Worm (Caenorhabditis elegans): ENCODE measurements around the gene R05D3.9.

R05D3.9 gene

DNA sequence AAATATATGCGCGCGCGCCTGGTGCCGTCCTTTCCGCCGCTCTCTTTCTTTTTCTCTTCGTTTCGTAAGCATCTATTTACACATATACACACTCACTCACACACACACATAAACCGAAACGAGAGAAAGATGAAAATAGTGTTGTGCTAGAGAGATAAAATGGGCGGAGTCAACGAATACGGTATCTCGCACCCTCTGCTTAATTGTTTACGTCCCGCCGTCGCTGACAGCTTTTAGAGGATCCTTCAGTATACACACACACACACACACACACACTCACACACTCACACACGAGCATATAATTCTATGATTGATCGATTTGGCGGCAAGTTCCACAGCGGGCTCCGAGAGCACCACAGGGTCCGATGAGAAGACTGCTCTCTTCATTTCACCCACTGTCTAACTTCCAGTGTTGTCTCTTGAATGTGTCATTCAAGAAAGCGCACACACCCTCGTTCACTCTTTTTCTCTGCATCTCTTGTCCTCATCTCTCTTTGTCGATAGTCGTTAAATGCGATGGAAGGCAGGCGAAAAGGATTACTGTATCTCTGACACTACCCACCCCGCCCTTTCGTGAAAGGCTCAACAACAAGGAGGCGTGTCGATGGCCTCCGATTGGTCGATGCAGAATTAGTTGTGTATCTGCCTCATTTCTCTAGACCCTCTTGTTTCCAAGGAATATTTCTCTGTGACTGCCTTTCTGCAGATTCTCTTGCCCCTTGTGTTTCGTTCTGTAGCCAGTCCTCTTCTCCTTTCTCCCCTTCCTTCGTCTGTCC, 48.9 kb upstream of the R05D3.9 start (continued):
- TF ChIP-seq crh-2 (tag; optimal IDR thresholded peaks at IDR 0.05) (peak; percentile 96), nhr-23 (tag; optimal IDR thresholded peaks at IDR 0.05) (no peak)

DNA sequence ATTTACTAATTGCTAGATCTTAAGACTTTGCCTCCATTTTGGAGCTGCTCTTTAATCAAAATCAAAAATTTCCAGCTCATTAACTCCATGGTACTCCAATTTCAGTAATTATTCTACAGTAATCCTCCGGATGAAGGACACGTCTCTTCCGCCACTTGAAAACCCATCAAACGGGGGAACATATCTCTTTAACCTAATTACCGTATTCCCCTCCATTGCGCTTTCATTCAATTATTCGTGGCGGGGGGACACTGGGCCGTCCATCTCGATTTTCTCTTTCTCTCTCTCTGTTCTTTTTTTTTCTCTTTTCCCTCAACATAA, 48.3 kb upstream of the R05D3.9 start:
- TF ChIP-seq mbf-1 (tag; optimal IDR thresholded peaks at IDR 0.05) (no peak), alr-1 (tag; optimal IDR thresholded peaks at IDR 0.05) (no peak)

DNA sequence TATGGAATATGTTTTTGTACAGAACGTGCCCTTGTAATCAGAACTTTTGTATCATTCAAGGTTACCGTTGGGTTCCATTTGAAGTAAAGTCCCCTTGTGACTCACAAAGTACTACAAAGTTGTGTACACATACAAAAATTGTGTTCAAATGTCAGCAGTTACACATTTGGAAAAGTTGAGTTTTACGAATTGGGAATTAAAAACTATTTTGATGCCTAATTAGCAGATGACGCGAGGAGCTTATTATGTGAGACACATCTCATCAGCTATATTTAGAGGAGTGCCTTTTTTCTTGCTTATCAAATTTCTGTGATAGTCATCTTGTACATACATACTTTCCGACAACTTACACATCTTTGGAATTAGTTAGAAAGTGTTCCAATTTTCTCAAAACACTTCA, 45.0 kb upstream of the R05D3.9 start:
- TF ChIP-seq ceh-16 (tag; optimal IDR thresholded peaks at IDR 0.05) = no peak
- no peak for TF ChIP-seq Y55F3AM.14 (GFP tag; optimal IDR thresholded peaks at IDR 0.05)
- no peak for TF ChIP-seq mbf-1 (tag; optimal IDR thresholded peaks at IDR 0.05)
- TF ChIP-seq blmp-1 (tag; optimal IDR thresholded peaks at IDR 0.05; ENCODE audit: insufficient read depth) = no peak
- TF ChIP-seq nhr-77 (tag; optimal IDR thresholded peaks at IDR 0.05) = no peak
- TF ChIP-seq ama-1 (optimal IDR thresholded peaks at IDR 0.05) = no peak
- no peak for TF ChIP-seq skn-1 (tag; optimal IDR thresholded peaks at IDR 0.05)
- no peak for TF ChIP-seq mab-5 (tag; optimal IDR thresholded peaks at IDR 0.05)
- TF ChIP-seq crh-2 (tag; optimal IDR thresholded peaks at IDR 0.05) = no peak
- TF ChIP-seq lsy-2 (tag; optimal IDR thresholded peaks at IDR 0.05) = no peak
- TF ChIP-seq egl-27 (tag; optimal IDR thresholded peaks at IDR 0.05) = no peak

DNA sequence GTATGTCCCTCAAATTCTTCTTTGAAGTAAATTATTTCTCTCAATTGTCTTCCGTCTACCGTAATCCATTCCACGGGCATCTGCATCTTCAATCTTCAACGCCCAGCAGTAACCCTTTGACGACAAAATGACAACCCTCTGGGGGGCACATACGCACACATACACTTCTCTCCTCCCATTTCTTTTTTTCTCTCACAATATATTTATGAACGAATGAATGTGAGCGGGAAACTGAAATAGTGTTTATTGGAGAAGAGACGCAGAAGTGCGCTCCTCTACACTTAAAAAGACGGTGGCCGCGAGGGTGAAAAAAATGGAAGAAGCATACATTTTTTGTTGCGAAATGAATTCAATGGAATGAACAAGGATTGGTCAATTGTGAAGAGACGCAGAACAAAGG, 43.5 kb upstream of the R05D3.9 start:
- TF ChIP-seq nhr-77 (tag; optimal IDR thresholded peaks at IDR 0.05) = no peak
- peak; percentile 49 for TF ChIP-seq nhr-6 (tag; optimal IDR thresholded peaks at IDR 0.05)
- peak; percentile 88 for TF ChIP-seq nhr-129 (tag; optimal IDR thresholded peaks at IDR 0.05)
- TF ChIP-seq fos-1 (tag; optimal IDR thresholded peaks at IDR 0.05) = peak; percentile 86
- TF ChIP-seq ztf-1 (GFP tag; conservative IDR thresholded peaks at IDR 0.05) = no peak
- TF ChIP-seq ceh-82 (tag; optimal IDR thresholded peaks at IDR 0.05) = no peak
- peak; percentile 72 to 94 for TF ChIP-seq lsy-2 (tag; optimal IDR thresholded peaks at IDR 0.05)
- TF ChIP-seq mdl-1 (tag; optimal IDR thresholded peaks at IDR 0.05) = peak in 1 of 2 experiments; percentile 28
- no peak for TF ChIP-seq ztf-11 (tag; optimal IDR thresholded peaks at IDR 0.05)
- no peak for TF ChIP-seq unc-62 (GFP tag; optimal IDR thresholded peaks at IDR 0.05)
- TF ChIP-seq nhr-10 (tag; optimal IDR thresholded peaks at IDR 0.05) = no peak
- peak; percentile 77 for TF ChIP-seq F13H6.1 (tag; optimal IDR thresholded peaks at IDR 0.05)
- TF ChIP-seq lin-11 (tag; optimal IDR thresholded peaks at IDR 0.05) = peak; percentile 20
- TF ChIP-seq nhr-11 (tag; optimal IDR thresholded peaks at IDR 0.05) = no peak
- TF ChIP-seq alr-1 (tag; optimal IDR thresholded peaks at IDR 0.05) = no peak
- peak; percentile 93 for TF ChIP-seq C34F6.9 (tag; optimal IDR thresholded peaks at IDR 0.05)
- TF ChIP-seq ama-1 (optimal IDR thresholded peaks at IDR 0.05) = peak; percentile 38
- TF ChIP-seq lin-13 (GFP tag; optimal IDR thresholded peaks at IDR 0.05) = peak; percentile 58
- TF ChIP-seq nhr-21 (tag; optimal IDR thresholded peaks at IDR 0.05) = peak; percentile 31
- no peak for TF ChIP-seq peb-1 (tag; optimal IDR thresholded peaks at IDR 0.05)
- TF ChIP-seq nhr-237 (tag; optimal IDR thresholded peaks at IDR 0.05) = no peak
- TF ChIP-seq egl-27 (tag; optimal IDR thresholded peaks at IDR 0.05) = peak; percentile 28
- TF ChIP-seq ztf-4 (tag; optimal IDR thresholded peaks at IDR 0.05) = no peak
- no peak for TF ChIP-seq unc-39 (tag; optimal IDR thresholded peaks at IDR 0.05)
- peak; percentile 25 for TF ChIP-seq blmp-1 (tag; optimal IDR thresholded peaks at IDR 0.05; ENCODE audit: insufficient read depth)
- peak; percentile 62 for TF ChIP-seq Y55F3AM.14 (GFP tag; optimal IDR thresholded peaks at IDR 0.05)
- TF ChIP-seq skn-1 (tag; optimal IDR thresholded peaks at IDR 0.05) = peak; percentile 8
- TF ChIP-seq mbf-1 (tag; optimal IDR thresholded peaks at IDR 0.05) = no peak
- TF ChIP-seq R02D3.7 (tag; optimal IDR thresholded peaks at IDR 0.05) = no peak
- no peak for TF ChIP-seq nhr-12 (tag; optimal IDR thresholded peaks at IDR 0.05)
- no peak for TF ChIP-seq dmd-4 (tag; optimal IDR thresholded peaks at IDR 0.05)
- peak; percentile 66 for TF ChIP-seq sem-4 (tag; optimal IDR thresholded peaks at IDR 0.05)
- no peak for TF ChIP-seq ZK546.5 (tag; optimal IDR thresholded peaks at IDR 0.05)
- TF ChIP-seq crh-2 (tag; optimal IDR thresholded peaks at IDR 0.05) = peak; percentile 91
- peak; percentile 44 for TF ChIP-seq sma-9 (GFP tag; optimal IDR thresholded peaks at IDR 0.05)
- TF ChIP-seq sma-9 (tag; optimal IDR thresholded peaks at IDR 0.05) = no peak
- TF ChIP-seq gmeb-1 (tag; optimal IDR thresholded peaks at IDR 0.05) = peak; percentile 47
- no peak for TF ChIP-seq elt-3 (tag; optimal IDR thresholded peaks at IDR 0.05)
- no peak for TF ChIP-seq lin-39 (tag; optimal IDR thresholded peaks at IDR 0.05)
- TF ChIP-seq snpc-4 (tag; optimal IDR thresholded peaks at IDR 0.05) = peak; percentile 33
- TF ChIP-seq zag-1 (tag; optimal IDR thresholded peaks at IDR 0.05) = peak; percentile 84
- no peak for TF ChIP-seq ceh-16 (tag; optimal IDR thresholded peaks at IDR 0.05)
- peak; percentile 91 for TF ChIP-seq unc-55 (GFP tag; optimal IDR thresholded peaks at IDR 0.05)
- peak; percentile 57 for TF ChIP-seq mab-5 (tag; optimal IDR thresholded peaks at IDR 0.05)
- no peak for TF ChIP-seq elt-1 (tag; optimal IDR thresholded peaks at IDR 0.05)
- TF ChIP-seq nhr-23 (tag; optimal IDR thresholded peaks at IDR 0.05) = no peak
